Fruit fly (Drosophila melanogaster) whole organism, adult: ENCODE results near the gene Sfp93F.

ENCODE experiments used
- CG12768 ChIP-seq: fragments of 200-800 bp; sonication (Bioruptor generic); optimal IDR thresholded peaks from 2 replicates; lab custom pipeline; 2017; ENCODE audit warnings: missing biosample characterization, missing genetic modification characterization, mild to moderate bottlenecking, moderate library complexity, missing genetic modification reagents
- CG1620 ChIP-seq: fragments of 200-800 bp; sonication (Bioruptor generic); optimal IDR thresholded peaks from 2 replicates; lab custom pipeline; 2016; ENCODE audit warnings: missing biosample characterization, missing genetic modification characterization
- CG5204 ChIP-seq: fragments of 200-800 bp; sonication (Bioruptor generic); optimal IDR thresholded peaks from 2 replicates; lab custom pipeline; 2016; ENCODE audit warnings: missing biosample characterization, missing genetic modification characterization
- CG7045 ChIP-seq: fragments of 200-800 bp; sonication (Bioruptor generic); optimal IDR thresholded peaks from 2 replicates; lab custom pipeline; 2017; ENCODE audit warnings: missing biosample characterization, mild to moderate bottlenecking, missing genetic modification characterization
- CG7101 ChIP-seq: fragments of 200-800 bp; sonication (Bioruptor generic); optimal IDR thresholded peaks from 2 replicates; lab custom pipeline; 2018; ENCODE audit warnings: missing biosample characterization, mild to moderate bottlenecking, missing genetic modification characterization, moderate library complexity
- Clk ChIP-seq: fragments of 200-800 bp; sonication (Bioruptor generic); optimal IDR thresholded peaks from 2 replicates; lab custom pipeline; 2017; ENCODE audit warnings: missing biosample characterization, missing genetic modification characterization
- Crg-1 ChIP-seq: fragments of 200-800 bp; sonication (Bioruptor generic); optimal IDR thresholded peaks from 2 replicates; lab custom pipeline; 2016; ENCODE audit warnings: missing biosample characterization, missing genetic modification characterization
- Hr96 ChIP-seq: fragments of 200-800 bp; sonication (Bioruptor generic); optimal IDR thresholded peaks from 2 replicates; lab custom pipeline; 2016; ENCODE audit warnings: missing biosample characterization, missing genetic modification characterization
- cic ChIP-seq: fragments of 200-800 bp; sonication (Bioruptor generic); optimal IDR thresholded peaks from 2 replicates; lab custom pipeline; 2017; ENCODE audit warnings: missing biosample characterization, mild to moderate bottlenecking, missing genetic modification characterization, moderate library complexity
- cnc ChIP-seq, 2 experiments: fragments of >200 bp; optimal IDR thresholded peaks; 2 replicates each; lab custom pipeline; 2017
- kay ChIP-seq: fragments of 200-800 bp; sonication (Bioruptor generic); peaks from one replicate; lab custom pipeline; 2016; ENCODE audit warnings: missing biosample characterization, missing genetic modification characterization, borderline replicate concordance
- ovo ChIP-seq: fragments of 200-800 bp; sonication (Bioruptor generic); optimal IDR thresholded peaks from 2 replicates; lab custom pipeline; 2016; ENCODE audit warnings: missing biosample characterization, missing genetic modification characterization
- tj ChIP-seq: fragments of 200-800 bp; sonication (Bioruptor generic); optimal IDR thresholded peaks from 3 replicates; lab custom pipeline; 2017; ENCODE audit warnings: missing biosample characterization, mild to moderate bottlenecking, missing genetic modification characterization, moderate library complexity
- toe ChIP-seq: fragments of 200-800 bp; sonication (Bioruptor generic); optimal IDR thresholded peaks from 2 replicates; lab custom pipeline; 2016; ENCODE audit warnings: missing biosample characterization, missing genetic modification characterization

DNA sequence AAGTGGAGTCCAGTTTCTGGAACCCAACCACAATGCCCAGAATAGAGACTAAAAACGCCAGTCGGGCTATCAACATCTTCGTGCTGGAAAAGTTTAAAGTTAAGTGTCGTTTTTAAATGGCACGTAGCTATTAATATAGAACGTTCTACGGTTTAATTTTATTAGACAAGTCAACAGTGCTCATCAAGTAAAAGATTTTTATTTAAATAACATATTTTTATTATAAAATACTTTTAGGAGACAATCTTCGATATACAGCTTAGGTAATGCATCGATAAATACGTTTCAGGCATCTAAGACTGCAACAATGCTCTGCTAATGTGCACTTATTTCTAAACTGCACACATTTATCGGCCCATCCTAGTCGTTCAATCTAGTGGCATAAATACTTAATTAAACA, 653 bp upstream of the Sfp93F start, which contains the start of gene CG42869:
- no peak for TF ChIP-seq cnc (optimal IDR thresholded peaks at IDR 0.05; lab: Kevin White, UChicago)
- TF ChIP-seq Crg-1 (GFP tag; lab: Kevin White, UChicago) = no peak
- no peak for TF ChIP-seq kay (GFP tag; lab: Kevin White, UChicago)
- no peak for TF ChIP-seq Clk (GFP tag; lab: Kevin White, UChicago)
- no peak for TF ChIP-seq CG7101 (tag; lab: Kevin White, UChicago)
- no peak for TF ChIP-seq CG1620 (GFP tag; lab: Kevin White, UChicago)
- TF ChIP-seq CG5204 (GFP tag; lab: Kevin White, UChicago) = no peak
- TF ChIP-seq toe (GFP tag; lab: Kevin White, UChicago) = no peak
- TF ChIP-seq CG7045 = no peak
- no peak for TF ChIP-seq cic
- TF ChIP-seq tj (GFP tag; lab: Kevin White, UChicago) = no peak
- no peak for TF ChIP-seq CG12768 (GFP tag; lab: Kevin White, UChicago)
- TF ChIP-seq Hr96 (GFP tag; lab: Kevin White, UChicago) = no peak
- TF ChIP-seq ovo = no peak
